Worm (Caenorhabditis elegans) whole organism, L2 larva: Measurements from ENCODE around the gene C09B9.2.

Source experiments
- C34F6.9 ChIP-seq: fragments of 150-350 bp; optimal IDR thresholded peaks from 2 replicates; lab custom pipeline; 2014; ENCODE audit warnings: missing biosample characterization, missing genetic modification characterization
- F13H6.1 ChIP-seq: sonication (generic microtip); optimal IDR thresholded peaks from 2 replicates; lab custom pipeline; 2016; ENCODE audit warnings: missing genetic modification characterization, missing compliant biosample characterization
- Y55F3AM.14 ChIP-seq: fragments of 200-800 bp; sonication (Bioruptor generic); optimal IDR thresholded peaks from 2 replicates; lab custom pipeline; 2018; ENCODE audit warnings: mild to moderate bottlenecking, missing genetic modification characterization, missing compliant biosample characterization
- ZK546.5 ChIP-seq: sonication (generic microtip); optimal IDR thresholded peaks from 2 replicates; lab custom pipeline; 2017; ENCODE audit warnings: missing biosample characterization, missing genetic modification characterization
- alr-1 ChIP-seq: fragments of 150-350 bp; optimal IDR thresholded peaks from 2 replicates; lab custom pipeline; 2014; ENCODE audit warnings: missing biosample characterization, missing genetic modification characterization
- aly-2 ChIP-seq: fragments of 150-350 bp; optimal IDR thresholded peaks from 2 replicates; lab custom pipeline; 2014; ENCODE audit warnings: missing biosample characterization, missing genetic modification characterization
- ama-1 ChIP-seq: fragments of 150-350 bp; optimal IDR thresholded peaks from 2 replicates; lab custom pipeline; 2018; ENCODE audit warnings: inconsistent platforms
- blmp-1 ChIP-seq: sonication (generic microtip); optimal IDR thresholded peaks from 2 replicates; lab custom pipeline; 2017; ENCODE audit warnings: missing genetic modification characterization, mild to moderate bottlenecking, missing compliant biosample characterization, antibody characterized with exemption, moderate library complexity; ENCODE audit not compliant: insufficient read depth
- ceh-16 ChIP-seq: fragments of 150-350 bp; optimal IDR thresholded peaks from 2 replicates; lab custom pipeline; 2014; ENCODE audit warnings: missing biosample characterization, missing genetic modification characterization
- ceh-82 ChIP-seq: fragments of 150-350 bp; optimal IDR thresholded peaks from 2 replicates; lab custom pipeline; 2014; ENCODE audit warnings: missing biosample characterization, missing genetic modification characterization
- dmd-4 ChIP-seq: sonication (generic microtip); optimal IDR thresholded peaks from 2 replicates; lab custom pipeline; 2017; ENCODE audit warnings: missing biosample characterization, missing genetic modification characterization
- egl-27 ChIP-seq: sonication (generic microtip); optimal IDR thresholded peaks from 3 replicates; lab custom pipeline; 2017; ENCODE audit warnings: missing biosample characterization, missing genetic modification reagents, missing genetic modification characterization
- fos-1 ChIP-seq: fragments of 150-350 bp; optimal IDR thresholded peaks from 2 replicates; lab custom pipeline; 2014; ENCODE audit warnings: missing biosample characterization, missing genetic modification characterization
- gmeb-1 ChIP-seq: fragments of 150-350 bp; optimal IDR thresholded peaks from 2 replicates; lab custom pipeline; 2014; ENCODE audit warnings: missing biosample characterization, missing genetic modification characterization
- lin-11 ChIP-seq: fragments of 150-350 bp; sonication (generic microtip); optimal IDR thresholded peaks from 2 replicates; lab custom pipeline; 2014; ENCODE audit warnings: missing biosample characterization, missing genetic modification characterization, inconsistent platforms, mixed read lengths
- lin-13 ChIP-seq: fragments of 150-350 bp; optimal IDR thresholded peaks from 2 replicates; lab custom pipeline; 2014; ENCODE audit warnings: missing biosample characterization, missing genetic modification reagents, missing genetic modification characterization
- lin-39 ChIP-seq: fragments of 150-350 bp; optimal IDR thresholded peaks from 2 replicates; lab custom pipeline; 2014; ENCODE audit warnings: missing biosample characterization, missing genetic modification reagents, missing genetic modification characterization
- lsy-2 ChIP-seq, 2 experiments: fragments of 150-350 bp in 1 of 2; sonication (generic microtip) in 1 of 2; optimal IDR thresholded peaks; 2 replicates each; lab custom pipeline; 2014 to 2017; ENCODE audit warnings: missing biosample characterization in 2 of 2, missing genetic modification characterization in 2 of 2
- mbf-1 ChIP-seq: sonication (generic microtip); optimal IDR thresholded peaks from 2 replicates; lab custom pipeline; 2017; ENCODE audit warnings: missing biosample characterization, missing genetic modification characterization
- nhr-11 ChIP-seq: fragments of 150-350 bp; optimal IDR thresholded peaks from 2 replicates; lab custom pipeline; 2014; ENCODE audit warnings: missing biosample characterization, missing genetic modification characterization
- nhr-12 ChIP-seq: fragments of 150-350 bp; optimal IDR thresholded peaks from 2 replicates; lab custom pipeline; 2014; ENCODE audit warnings: missing biosample characterization, missing genetic modification characterization
- nhr-129 ChIP-seq: fragments of 150-350 bp; optimal IDR thresholded peaks from 2 replicates; lab custom pipeline; 2014; ENCODE audit warnings: missing biosample characterization, missing genetic modification characterization
- nhr-23 ChIP-seq: fragments of 150-350 bp; optimal IDR thresholded peaks from 2 replicates; lab custom pipeline; 2014; ENCODE audit warnings: missing biosample characterization, missing genetic modification reagents, missing genetic modification characterization
- nhr-237 ChIP-seq: fragments of 150-350 bp; optimal IDR thresholded peaks from 2 replicates; lab custom pipeline; 2014; ENCODE audit warnings: missing biosample characterization, missing genetic modification characterization
- nhr-25 ChIP-seq: fragments of 150-350 bp; sonication (generic microtip); optimal IDR thresholded peaks from 3 replicates; lab custom pipeline; 2014; ENCODE audit warnings: missing biosample characterization, missing genetic modification characterization
- nhr-6 ChIP-seq: fragments of 150-350 bp; optimal IDR thresholded peaks from 2 replicates; lab custom pipeline; 2014; ENCODE audit warnings: missing biosample characterization, missing genetic modification characterization
- peb-1 ChIP-seq: fragments of 150-350 bp; optimal IDR thresholded peaks from 2 replicates; lab custom pipeline; 2014; ENCODE audit warnings: missing biosample characterization, missing genetic modification characterization
- sem-4 ChIP-seq: fragments of 150-350 bp; optimal IDR thresholded peaks from 2 replicates; lab custom pipeline; 2014; ENCODE audit warnings: missing biosample characterization, missing genetic modification reagents, missing genetic modification characterization
- skn-1 ChIP-seq: sonication (generic microtip); optimal IDR thresholded peaks from 2 replicates; lab custom pipeline; 2017; ENCODE audit warnings: missing biosample characterization, missing genetic modification characterization
- sma-9 ChIP-seq, 2 experiments: fragments of 150-350 bp in 1 of 2; sonication (generic microtip) in 1 of 2; optimal IDR thresholded peaks; 2 replicates each; lab custom pipeline; 2014 to 2016; ENCODE audit warnings: missing genetic modification characterization in 2 of 2, mild to moderate bottlenecking in 1 of 2, missing biosample characterization in 1 of 2, missing compliant biosample characterization in 1 of 2, missing genetic modification reagents in 1 of 2, moderate library complexity in 1 of 2
- snpc-4 ChIP-seq: fragments of 150-350 bp; optimal IDR thresholded peaks from 2 replicates; lab custom pipeline; 2014; ENCODE audit warnings: missing biosample characterization, missing genetic modification characterization
- unc-62 ChIP-seq: fragments of 150-350 bp; optimal IDR thresholded peaks from 2 replicates; lab custom pipeline; 2014; ENCODE audit warnings: missing biosample characterization, missing genetic modification reagents, missing genetic modification characterization
- ztf-11 ChIP-seq: sonication (generic microtip); optimal IDR thresholded peaks from 2 replicates; lab custom pipeline; 2017; ENCODE audit warnings: missing biosample characterization, missing genetic modification characterization

The C09B9.2 gene

DNA sequence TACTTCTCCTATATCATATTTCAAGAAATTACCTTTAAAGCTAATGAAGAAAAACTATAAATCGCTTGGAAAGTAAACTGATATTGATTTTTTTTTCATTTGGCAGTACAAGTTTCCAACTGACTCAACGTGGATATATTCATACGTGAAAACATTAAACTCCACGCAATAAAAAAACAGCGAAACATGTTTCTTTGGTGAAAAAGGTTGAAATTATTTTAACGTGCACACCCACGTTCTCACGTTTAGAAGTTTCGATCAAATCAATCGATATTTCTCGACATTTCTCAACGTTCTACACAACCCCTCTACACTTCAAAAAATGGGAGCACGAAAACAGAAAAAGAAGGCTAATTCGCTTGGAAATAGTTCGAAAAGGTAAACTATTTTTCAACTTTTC lies at the start of gene C09B9.2, which contains the start of gene best-6:
TSS of gene C09B9.2 (plus strand) at position 314 of the 400 bp plus-strand sequence.
TSS of gene best-6 (minus strand) at position 101 of the 400 bp plus-strand sequence.
- no peak for TF ChIP-seq ztf-11 (tag; lab: Kevin White, UChicago)
- TF ChIP-seq C34F6.9, result no peak

- no peak for TF ChIP-seq Y55F3AM.14
- no peak for TF ChIP-seq sem-4 (tag; lab: Kevin White, UChicago)
- no peak for TF ChIP-seq F13H6.1 (tag; lab: Kevin White, UChicago)
- TF ChIP-seq egl-27 (tag; lab: Kevin White, UChicago), result no peak
- TF ChIP-seq ceh-16, result no peak
- TF ChIP-seq nhr-12 (tag; lab: Kevin White, UChicago), result no peak
Observed at ce11 chrIV:4981027-4981426, 48.1 kb upstream of the C09B9.2 start, which contains the start of gene srz-24. TSS of gene srz-24 (minus strand) at chrIV:4981127.

- TF ChIP-seq skn-1 (tag; lab: Kevin White, UChicago) (no peak), F13H6.1 (tag; lab: Kevin White, UChicago) (no peak), fos-1 (tag; lab: Kevin White, UChicago) (no peak)
Observed at ce11 chrIV:4982477-4982876, 46.6 kb upstream of the C09B9.2 start, which contains the start of gene E03H12.4. TSS of gene E03H12.4 (plus strand) at chrIV:4982596.

- no peak for TF ChIP-seq ceh-16
- TF ChIP-seq nhr-6, result no peak
- TF ChIP-seq sma-9 (GFP tag; optimal IDR thresholded peaks at IDR 0.05; lab: Kevin White, UChicago), result no peak
- no peak for TF ChIP-seq sma-9 (tag; optimal IDR thresholded peaks at IDR 0.05; lab: Kevin White, UChicago)
- TF ChIP-seq gmeb-1 (tag; lab: Kevin White, UChicago), result no peak
- TF ChIP-seq nhr-23 (tag; lab: Kevin White, UChicago), result no peak
- no peak for TF ChIP-seq nhr-12 (tag; lab: Kevin White, UChicago)
- TF ChIP-seq alr-1 (tag; lab: Kevin White, UChicago), result no peak
- TF ChIP-seq skn-1 (tag; lab: Kevin White, UChicago), result no peak
- no peak for TF ChIP-seq sem-4 (tag; lab: Kevin White, UChicago)
- TF ChIP-seq ZK546.5 (tag; lab: Kevin White, UChicago), result no peak
- no peak for TF ChIP-seq ztf-11 (tag; lab: Kevin White, UChicago)
- no peak for TF ChIP-seq lin-13 (GFP tag; lab: Kevin White, UChicago)
- no peak for TF ChIP-seq aly-2
- TF ChIP-seq nhr-25 (tag; lab: Kevin White, UChicago), result no peak
- TF ChIP-seq ama-1 (lab: Kevin White, UChicago), result no peak
Observed at ce11 chrIV:4983746-4984145, 45.3 kb upstream of the C09B9.2 start, which contains the start of gene clec-176. TSS of gene clec-176 (plus strand) at chrIV:4984046.

DNA sequence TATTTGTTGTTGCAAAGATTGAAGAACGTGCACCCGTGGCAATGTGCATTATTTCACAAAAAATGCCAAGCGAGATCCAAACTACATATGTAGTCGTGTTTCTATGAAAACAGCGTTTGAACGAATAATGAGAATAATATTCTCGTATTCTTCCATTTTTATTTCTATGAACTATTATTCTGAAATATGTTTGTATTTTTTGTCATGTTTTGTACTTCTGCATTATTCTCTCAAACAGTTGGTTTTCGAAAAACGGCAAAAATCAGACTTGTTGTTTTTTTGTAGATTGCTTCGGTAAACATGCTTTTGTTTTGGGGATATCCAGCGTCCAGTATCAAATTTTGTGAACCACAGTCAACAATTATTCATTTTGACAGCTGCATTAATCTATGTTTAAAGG lies 42.8 kb upstream of the C09B9.2 start, which contains the start of gene clec-177:
TSS of gene clec-177 (plus strand) at position 301 of the 400 bp plus-strand sequence.
- no peak for TF ChIP-seq lin-39
- no peak for TF ChIP-seq mbf-1 (tag; lab: Kevin White, UChicago)
- no peak for TF ChIP-seq nhr-6
- no peak for TF ChIP-seq skn-1 (tag; lab: Kevin White, UChicago)
- no peak for TF ChIP-seq lin-13 (GFP tag; lab: Kevin White, UChicago)
- TF ChIP-seq peb-1 (tag; lab: Kevin White, UChicago), result no peak
- no peak for TF ChIP-seq nhr-129
- no peak for TF ChIP-seq C34F6.9

DNA sequence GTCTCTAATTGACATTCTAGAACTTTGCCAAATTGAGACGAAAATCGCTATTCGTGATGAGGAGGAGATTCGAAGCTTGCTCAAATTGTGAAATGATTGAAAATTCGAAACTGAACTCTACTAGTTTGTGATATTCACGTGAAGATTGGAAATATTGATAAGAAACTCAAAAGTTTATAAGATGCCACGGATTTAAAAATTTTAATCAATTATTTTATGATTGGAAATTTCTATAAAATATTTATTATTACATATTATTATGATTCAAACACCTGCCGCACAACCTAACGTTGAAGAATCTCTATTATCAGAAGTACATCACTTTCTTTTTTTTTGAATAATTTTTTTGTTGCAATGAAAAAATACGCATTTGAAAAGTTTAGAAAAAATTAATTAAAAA lies 40.6 kb upstream of the C09B9.2 start, which contains the start of gene E03H12.7:
TSS of gene E03H12.7 (minus strand) at position 101 of the 400 bp plus-strand sequence.
- TF ChIP-seq ceh-82 (tag; lab: Kevin White, UChicago) (no peak), lin-13 (GFP tag; lab: Kevin White, UChicago) (no peak), nhr-23 (tag; lab: Kevin White, UChicago) (no peak), sma-9 (GFP tag; optimal IDR thresholded peaks at IDR 0.05; lab: Kevin White, UChicago) (no peak), sma-9 (tag; optimal IDR thresholded peaks at IDR 0.05; lab: Kevin White, UChicago) (no peak), nhr-129 (no peak), nhr-6 (no peak), blmp-1 (tag; lab: Kevin White, UChicago) (no peak), nhr-11 (tag; lab: Kevin White, UChicago) (no peak), dmd-4 (tag; lab: Kevin White, UChicago) (no peak), nhr-237 (no peak), alr-1 (tag; lab: Kevin White, UChicago) (no peak), mbf-1 (tag; lab: Kevin White, UChicago) (no peak), snpc-4 (tag; lab: Kevin White, UChicago) (no peak), gmeb-1 (tag; lab: Kevin White, UChicago) (no peak), F13H6.1 (tag; lab: Kevin White, UChicago) (no peak), skn-1 (tag; lab: Kevin White, UChicago) (no peak), unc-62 (GFP tag; lab: Kevin White, UChicago) (no peak), egl-27 (tag; lab: Kevin White, UChicago) (no peak), lin-11 (tag; lab: Kevin White, UChicago) (no peak), lsy-2 (tag; optimal IDR thresholded peaks at IDR 0.05; lab: Kevin White, UChicago) (no peak)
